In the genomic region with DNA sequence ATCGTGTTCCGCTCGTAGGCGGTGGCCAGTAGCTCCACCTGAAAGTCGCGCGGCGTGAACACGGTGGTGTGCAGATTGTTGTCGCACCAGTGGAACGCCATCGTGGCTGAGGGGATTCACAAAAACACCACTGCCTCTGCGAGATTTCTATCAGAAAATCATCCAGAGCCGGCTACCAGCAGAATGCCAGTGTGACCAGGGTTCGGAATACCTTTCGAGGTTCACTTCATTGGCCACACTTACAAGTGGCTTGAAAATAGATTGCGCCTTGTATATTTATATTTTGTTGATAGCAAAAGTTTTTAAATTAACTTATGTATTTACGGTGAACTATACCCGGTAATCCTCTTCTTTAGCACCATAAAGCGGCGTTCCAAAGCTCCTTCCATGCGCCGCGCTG, we compare ENCODE assay signal across 1 fruit fly cellular context.
A peak's percentile ranks its signal among the peaks of the same experiment; 100 is the strongest.
TF ChIP-seq lines count a peak whose summit lies in the region.

Gene Dcr-1 (minus strand): TSS at position 162 of the 400 bp plus-strand sequence.
Gene CG6985 (plus strand): TSS at position 221 of the 400 bp plus-strand sequence.

TF ChIP-seq in whole organism, embryonic, 481 proteins besides CTCF, POLR2A, EP300 and RAD21 (continued from another document):
- no peak for TF ChIP-seq ash1 (GFP tag; optimal IDR thresholded peaks at IDR 0.05; lab: Kevin White, UChicago)
- TF ChIP-seq grn (GFP tag; optimal IDR thresholded peaks at IDR 0.05; lab: Kevin White, UChicago): peak; percentile 56
- no peak for TF ChIP-seq trem (tag; optimal IDR thresholded peaks at IDR 0.05; lab: Kevin White, UChicago)
- TF ChIP-seq CHES-1-like (GFP tag; optimal IDR thresholded peaks at IDR 0.05; lab: Kevin White, UChicago): no peak
- TF ChIP-seq CG18011 (GFP tag; optimal IDR thresholded peaks at IDR 0.05; lab: Kevin White, UChicago): no peak
- peak; percentile 33; the same call in 2 of the 3 replicates for TF ChIP-seq CG34224 (GFP tag; IDR thresholded peaks at IDR 0.05; lab: Robert Waterston, UW; ENCODE audit: partially characterized antibody)
- no peak for TF ChIP-seq shn (GFP tag; optimal IDR thresholded peaks at IDR 0.05; lab: Kevin White, UChicago)
- TF ChIP-seq CG9215 (GFP tag; IDR thresholded peaks at IDR 0.05; lab: Robert Waterston, UW): no peak
- no peak for TF ChIP-seq Atf6 (GFP tag; IDR thresholded peaks at IDR 0.05; lab: Robert Waterston, UW)
- TF ChIP-seq MESR4 (GFP tag; optimal IDR thresholded peaks at IDR 0.05; lab: Kevin White, UChicago): peak; percentile 53
- TF ChIP-seq CG6813 (GFP tag; optimal IDR thresholded peaks at IDR 0.05; lab: Kevin White, UChicago): no peak
- TF ChIP-seq CG6765 (GFP tag; optimal IDR thresholded peaks at IDR 0.05; lab: Kevin White, UChicago): no peak
- no peak for TF ChIP-seq Usf (GFP tag; optimal IDR thresholded peaks at IDR 0.05; lab: Kevin White, UChicago)
- no peak for TF ChIP-seq jumu (GFP tag; optimal IDR thresholded peaks at IDR 0.05; lab: Kevin White, UChicago)
- peak; percentile 50 for TF ChIP-seq YL-1 (GFP tag; optimal IDR thresholded peaks at IDR 0.05; lab: Kevin White, UChicago)
- TF ChIP-seq CG2199 (GFP tag; IDR thresholded peaks at IDR 0.05; lab: Robert Waterston, UW): no peak
- TF ChIP-seq ftz-f1 (GFP tag; optimal IDR thresholded peaks at IDR 0.05; lab: Kevin White, UChicago): no peak
- TF ChIP-seq CG12744 (GFP tag; optimal IDR thresholded peaks at IDR 0.05; lab: Kevin White, UChicago): no peak
- TF ChIP-seq amos (GFP tag; IDR thresholded peaks at IDR 0.05; lab: Robert Waterston, UW; ENCODE audit: partially characterized antibody): no peak; the same call in 1 of the 2 replicates
- TF ChIP-seq odd (GFP tag; optimal IDR thresholded peaks at IDR 0.05; lab: Kevin White, UChicago): no peak
- no peak for TF ChIP-seq yki (optimal IDR thresholded peaks at IDR 0.05; lab: Kevin White, UChicago)
- no peak for TF ChIP-seq tx (GFP tag; optimal IDR thresholded peaks at IDR 0.05; lab: Kevin White, UChicago)
- TF ChIP-seq Poxn (GFP tag; IDR thresholded peaks at IDR 0.05; lab: Robert Waterston, UW): no peak
- no peak for TF ChIP-seq D19B (GFP tag; optimal IDR thresholded peaks at IDR 0.05; lab: Kevin White, UChicago)
- TF ChIP-seq Sin3A (optimal IDR thresholded peaks at IDR 0.05; lab: Kevin White, UChicago): peak; percentile 13
- no peak for TF ChIP-seq Nf-YA (GFP tag; IDR thresholded peaks at IDR 0.05; lab: Robert Waterston, UW)
- TF ChIP-seq HHEX (GFP tag; optimal IDR thresholded peaks at IDR 0.05; lab: Kevin White, UChicago): no peak
- no peak for TF ChIP-seq CG12104 (GFP tag; optimal IDR thresholded peaks at IDR 0.05; lab: Kevin White, UChicago)
- TF ChIP-seq CG8089 (GFP tag; optimal IDR thresholded peaks at IDR 0.05; lab: Kevin White, UChicago): no peak
- TF ChIP-seq hth (optimal IDR thresholded peaks at IDR 0.05; lab: Kevin White, UChicago): no peak
- no peak for TF ChIP-seq CG3065 (GFP tag; optimal IDR thresholded peaks at IDR 0.05; lab: Kevin White, UChicago)
